Fruit fly (Drosophila melanogaster) whole organism, embryonic: ENCODE data around the gene Tango5.

Source experiments
- Asciz ChIP-seq: fragments of 200-800 bp; sonication (Bioruptor generic); optimal IDR thresholded peaks from 2 replicates; lab custom pipeline; 2017; ENCODE audit warnings: missing biosample characterization, mild to moderate bottlenecking, missing genetic modification characterization, missing genetic modification reagents
- Atf-2 ChIP-seq: fragments of 200-800 bp; sonication (Bioruptor generic); optimal IDR thresholded peaks from 2 replicates; lab custom pipeline; 2016; ENCODE audit warnings: missing biosample characterization, missing genetic modification characterization
- CG10274 ChIP-seq: fragments of 200-800 bp; sonication (Bioruptor generic); optimal IDR thresholded peaks from 3 replicates; lab custom pipeline; 2017; ENCODE audit warnings: missing biosample characterization, mild to moderate bottlenecking, missing genetic modification characterization
- CG10543 ChIP-seq: fragments of 200-800 bp; sonication (Bioruptor generic); optimal IDR thresholded peaks from 3 replicates; lab custom pipeline; 2017; ENCODE audit warnings: missing biosample characterization, mild to moderate bottlenecking, missing genetic modification characterization, moderate library complexity
- CG11504 ChIP-seq: fragments of 200-800 bp; sonication (Bioruptor generic); optimal IDR thresholded peaks from 3 replicates; lab custom pipeline; 2019; ENCODE audit warnings: missing biosample characterization, mild to moderate bottlenecking, missing genetic modification characterization, moderate library complexity
- CG13296 ChIP-seq: fragments of 200-800 bp; sonication (Bioruptor generic); optimal IDR thresholded peaks from 3 replicates; lab custom pipeline; 2018; ENCODE audit warnings: missing biosample characterization, mild to moderate bottlenecking, missing genetic modification characterization
- CG15601 ChIP-seq: fragments of 200-800 bp; sonication (Bioruptor generic); optimal IDR thresholded peaks from 3 replicates; lab custom pipeline; 2019; ENCODE audit warnings: missing biosample characterization, mild to moderate bottlenecking, missing genetic modification characterization, moderate library complexity
- CG1602 ChIP-seq: fragments of 200-800 bp; sonication (Bioruptor generic); optimal IDR thresholded peaks from 3 replicates; lab custom pipeline; 2016; ENCODE audit warnings: missing biosample characterization, missing genetic modification characterization
- CG17385 ChIP-seq: fragments of 200-800 bp; sonication (Bioruptor generic); optimal IDR thresholded peaks from 3 replicates; lab custom pipeline; 2018; ENCODE audit warnings: missing biosample characterization, mild to moderate bottlenecking, missing genetic modification characterization
- CG17802 ChIP-seq: fragments of 200-800 bp; sonication (Bioruptor generic); optimal IDR thresholded peaks from 2 replicates; lab custom pipeline; 2018; ENCODE audit warnings: missing biosample characterization, mild to moderate bottlenecking, missing genetic modification characterization, moderate library complexity
- CG18599 ChIP-seq: fragments of 200-800 bp; sonication (Bioruptor generic); optimal IDR thresholded peaks from 3 replicates; lab custom pipeline; 2017; ENCODE audit warnings: missing biosample characterization, missing genetic modification characterization, mild to moderate bottlenecking, moderate library complexity, missing genetic modification reagents
- CG2202 ChIP-seq: fragments of 200-800 bp; sonication (Bioruptor generic); optimal IDR thresholded peaks from 2 replicates; lab custom pipeline; 2018; ENCODE audit warnings: missing biosample characterization, mild to moderate bottlenecking, missing genetic modification characterization
- CG2875 ChIP-seq: fragments of 200-800 bp; sonication (Bioruptor generic); optimal IDR thresholded peaks from 2 replicates; lab custom pipeline; 2017; ENCODE audit warnings: missing biosample characterization, mild to moderate bottlenecking, missing genetic modification characterization, missing genetic modification reagents
- CG32532 ChIP-seq: fragments of 200-800 bp; sonication (Bioruptor generic); IDR thresholded peaks from 2 replicates; pipeline ENCODE4 v1.3.6; 2022; ENCODE audit warnings: missing biosample characterization, missing genetic modification characterization
- CG6791 ChIP-seq: fragments of 200-800 bp; sonication (Bioruptor generic); IDR thresholded peaks from 3 replicates; pipeline ENCODE4 v1.3.6; 2022; ENCODE audit warnings: missing biosample characterization, missing genetic modification characterization; ENCODE audit not compliant: partially characterized antibody
- CG8388 ChIP-seq: fragments of 200-800 bp; sonication (Bioruptor generic); optimal IDR thresholded peaks from 2 replicates; lab custom pipeline; 2019; ENCODE audit warnings: missing biosample characterization, mild to moderate bottlenecking, missing genetic modification characterization, moderate library complexity
- Chrac-16 ChIP-seq: fragments of 200-800 bp; sonication (Bioruptor generic); optimal IDR thresholded peaks from 3 replicates; lab custom pipeline; 2016; ENCODE audit warnings: missing biosample characterization, missing genetic modification characterization
- Dip2 ChIP-seq: fragments of 200-800 bp; sonication (Bioruptor generic); IDR thresholded peaks from 2 replicates; pipeline ENCODE4 v1.3.6; 2022; ENCODE audit warnings: missing biosample characterization, missing genetic modification characterization
- Eip74EF ChIP-seq, 2 experiments: fragments of 200-800 bp in 1 of 2; fragments of >200 bp in 1 of 2; sonication (Bioruptor generic) in 1 of 2; optimal IDR thresholded peaks; 2 replicates each; lab custom pipeline; 2017 to 2019; ENCODE audit warnings: missing biosample characterization in 2 of 2, missing genetic modification characterization in 2 of 2, mild to moderate bottlenecking in 1 of 2, moderate library complexity in 1 of 2
- Fer1 ChIP-seq: fragments of 200-800 bp; sonication (Bioruptor generic); optimal IDR thresholded peaks from 2 replicates; lab custom pipeline; 2017; ENCODE audit warnings: missing biosample characterization, mild to moderate bottlenecking, missing genetic modification characterization
- GATAe ChIP-seq: fragments of 200-800 bp; sonication (Bioruptor generic); conservative IDR thresholded peaks from 2 replicates; pipeline ENCODE4 v1.3.6; 2022; ENCODE audit warnings: missing biosample characterization, missing genetic modification characterization
- HLH4C ChIP-seq: fragments of 200-800 bp; sonication (Bioruptor generic); IDR thresholded peaks from 3 replicates; pipeline ENCODE4 v1.3.6; 2022; ENCODE audit warnings: missing biosample characterization, missing genetic modification characterization; ENCODE audit not compliant: partially characterized antibody
- MBD-R2 ChIP-seq: fragments of 200-800 bp; sonication (Bioruptor generic); IDR thresholded peaks from 2 replicates; pipeline ENCODE4 v1.3.6; 2022; ENCODE audit warnings: missing biosample characterization, missing genetic modification characterization
- MESR4 ChIP-seq: fragments of 200-800 bp; sonication (Bioruptor generic); optimal IDR thresholded peaks from 2 replicates; lab custom pipeline; 2018; ENCODE audit warnings: missing biosample characterization, mild to moderate bottlenecking, missing genetic modification characterization, moderate library complexity
- Mrtf ChIP-seq: fragments of 200-800 bp; sonication (Bioruptor generic); IDR thresholded peaks from 3 replicates; pipeline ENCODE4 v1.3.6; 2022; ENCODE audit warnings: missing biosample characterization, missing genetic modification characterization
- NC2α ChIP-seq: fragments of 200-800 bp; sonication (Bioruptor generic); optimal IDR thresholded peaks from 2 replicates; lab custom pipeline; 2016; ENCODE audit warnings: missing biosample characterization, missing genetic modification characterization
- Oli ChIP-seq: fragments of 200-800 bp; sonication (Bioruptor generic); optimal IDR thresholded peaks from 2 replicates; lab custom pipeline; 2018; ENCODE audit warnings: missing biosample characterization, mild to moderate bottlenecking, missing genetic modification characterization, moderate library complexity
- Optix ChIP-seq: fragments of 200-800 bp; sonication (Bioruptor generic); IDR thresholded peaks from 3 replicates; pipeline ENCODE4 v1.3.6; 2022; ENCODE audit warnings: missing biosample characterization, missing genetic modification characterization
- Side ChIP-seq: fragments of 200-800 bp; sonication (Bioruptor generic); optimal IDR thresholded peaks from 2 replicates; lab custom pipeline; 2016; ENCODE audit warnings: missing biosample characterization, missing genetic modification characterization
- Sin3A ChIP-seq: fragments of >200 bp; optimal IDR thresholded peaks from 2 replicates; lab custom pipeline; 2018
- Ssrp ChIP-seq: fragments of 200-800 bp; sonication (Bioruptor generic); optimal IDR thresholded peaks from 2 replicates; lab custom pipeline; 2018; ENCODE audit warnings: missing biosample characterization, mild to moderate bottlenecking, missing genetic modification characterization, moderate library complexity
- ac ChIP-seq: fragments of 200-800 bp; sonication (Bioruptor generic); optimal IDR thresholded peaks from 3 replicates; lab custom pipeline; 2017; ENCODE audit warnings: missing biosample characterization, mild to moderate bottlenecking, missing genetic modification characterization
- bbx ChIP-seq: fragments of 200-800 bp; sonication (Bioruptor generic); IDR thresholded peaks from 2 replicates; pipeline ENCODE4 v1.3.6; 2022; ENCODE audit warnings: missing biosample characterization, missing genetic modification characterization; ENCODE audit not compliant: partially characterized antibody
- chif ChIP-seq, 2 experiments: fragments of 200-800 bp; sonication (Bioruptor generic); optimal IDR thresholded peaks; 3 replicates each; lab custom pipeline; 2016; ENCODE audit warnings: missing biosample characterization in 2 of 2, missing genetic modification characterization in 2 of 2
- dm ChIP-seq: fragments of 200-800 bp; sonication (Bioruptor generic); optimal IDR thresholded peaks from 3 replicates; lab custom pipeline; 2016; ENCODE audit warnings: missing biosample characterization, missing genetic modification characterization
- ftz-f1 ChIP-seq: fragments of 200-800 bp; sonication (Bioruptor generic); optimal IDR thresholded peaks from 2 replicates; lab custom pipeline; 2016; ENCODE audit warnings: missing biosample characterization, missing genetic modification characterization
- gcm2 ChIP-seq: fragments of 200-800 bp; sonication (Bioruptor generic); optimal IDR thresholded peaks from 2 replicates; lab custom pipeline; 2016; ENCODE audit warnings: missing biosample characterization, missing genetic modification characterization
- her ChIP-seq: fragments of 200-800 bp; sonication (Bioruptor generic); optimal IDR thresholded peaks from 2 replicates; lab custom pipeline; 2016; ENCODE audit warnings: missing biosample characterization, missing genetic modification characterization
- insv ChIP-seq, 2 experiments: fragments of 200-800 bp; sonication (Bioruptor generic); optimal IDR thresholded peaks; 3 replicates each; lab custom pipeline; 2016 to 2018; ENCODE audit warnings: missing biosample characterization in 2 of 2, missing genetic modification characterization in 2 of 2
- kah ChIP-seq: fragments of 200-800 bp; sonication (Bioruptor generic); optimal IDR thresholded peaks from 2 replicates; lab custom pipeline; 2018; ENCODE audit warnings: missing biosample characterization, mild to moderate bottlenecking, missing genetic modification characterization
- lab ChIP-seq: fragments of 200-800 bp; sonication (Bioruptor generic); optimal IDR thresholded peaks from 3 replicates; lab custom pipeline; 2017; ENCODE audit warnings: missing biosample characterization, missing genetic modification characterization, mild to moderate bottlenecking, moderate library complexity, missing genetic modification reagents
- mld ChIP-seq: fragments of 200-800 bp; sonication (Bioruptor generic); IDR thresholded peaks from 3 replicates; pipeline ENCODE4 v1.3.6; 2022; ENCODE audit warnings: missing biosample characterization, missing genetic modification characterization; ENCODE audit not compliant: partially characterized antibody
- schlank ChIP-seq: fragments of 200-800 bp; sonication (Bioruptor generic); optimal IDR thresholded peaks from 2 replicates; lab custom pipeline; 2018; ENCODE audit warnings: missing biosample characterization, mild to moderate bottlenecking, missing genetic modification characterization
- slp2 ChIP-seq: fragments of 200-800 bp; sonication (Bioruptor generic); optimal IDR thresholded peaks from 2 replicates; lab custom pipeline; 2016; ENCODE audit warnings: missing biosample characterization, missing genetic modification characterization
- sr ChIP-seq: fragments of 200-800 bp; sonication (Bioruptor generic); IDR thresholded peaks from 3 replicates; pipeline ENCODE4 v1.3.6; 2022; ENCODE audit warnings: missing biosample characterization, missing genetic modification characterization
- ssp ChIP-seq: fragments of 200-800 bp; sonication (Bioruptor generic); IDR thresholded peaks from 2 replicates; pipeline ENCODE4 v1.3.6; 2022; ENCODE audit warnings: missing biosample characterization, missing genetic modification characterization
- stwl ChIP-seq: fragments of 200-800 bp; sonication (Bioruptor generic); optimal IDR thresholded peaks from 3 replicates; lab custom pipeline; 2018; ENCODE audit warnings: missing biosample characterization, mild to moderate bottlenecking, missing genetic modification characterization, moderate library complexity
- trem ChIP-seq: fragments of 200-800 bp; optimal IDR thresholded peaks from 3 replicates; lab custom pipeline; 2019; ENCODE audit warnings: missing biosample characterization, mild to moderate bottlenecking, missing genetic modification characterization, moderate library complexity
- unc-4 ChIP-seq: fragments of 200-800 bp; sonication (Bioruptor generic); IDR thresholded peaks from 2 replicates; pipeline ENCODE4 v1.3.6; 2022; ENCODE audit warnings: missing biosample characterization, missing genetic modification characterization; ENCODE audit not compliant: partially characterized antibody
- z ChIP-seq: fragments of 200-800 bp; sonication (Bioruptor generic); IDR thresholded peaks from 3 replicates; pipeline ENCODE4 v1.3.6; 2022; ENCODE audit warnings: missing biosample characterization, missing genetic modification characterization
- zfh2 ChIP-seq: fragments of 200-800 bp; sonication (Bioruptor generic); optimal IDR thresholded peaks from 2 replicates; lab custom pipeline; 2016; ENCODE audit warnings: missing biosample characterization, missing genetic modification characterization

The Tango5 gene

dm6 chrX:10784330-10784778, 20.1 kb upstream of the Tango5 start (continued):
- TF ChIP-seq CG11504 (no peak), slp2 (no peak), CG17802 (tag; lab: Kevin White, UChicago) (no peak), Ssrp (tag; lab: Kevin White, UChicago) (no peak), CG10274 (GFP tag; lab: Kevin White, UChicago) (no peak), Fer1 (peak; percentile 8), CG2875 (GFP tag; lab: Kevin White, UChicago) (no peak), trem (tag; lab: Kevin White, UChicago) (no peak), lab (GFP tag; lab: Kevin White, UChicago) (peak; percentile 24), her (GFP tag; lab: Kevin White, UChicago) (no peak), dm (GFP tag; lab: Kevin White, UChicago) (no peak), ac (GFP tag; lab: Kevin White, UChicago) (no peak), MESR4 (no peak), stwl (tag; lab: Kevin White, UChicago) (no peak), Oli (no peak), zfh2 (GFP tag; lab: Kevin White, UChicago) (no peak), CG2202 (tag; lab: Kevin White, UChicago) (no peak), CG6791 (GFP tag; lab: Robert Waterston, UW) (no peak), Sin3A (lab: Kevin White, UChicago) (no peak), ftz-f1 (GFP tag; lab: Kevin White, UChicago) (peak; percentile 55), GATAe (no peak), CG17385 (no peak), CG18599 (GFP tag; lab: Kevin White, UChicago) (peak; percentile 26), CG8388 (no peak), CG10543 (peak; percentile 2), MBD-R2 (GFP tag; lab: Robert Waterston, UW) (no peak), NC2α (GFP tag; lab: Kevin White, UChicago) (no peak), CG32532 (peak; percentile 61; the same call in 1 of the 2 replicates), unc-4 (GFP tag; lab: Robert Waterston, UW) (0 out of 2 replicates have a peak, but pooled peaks have one; percentile 17), sr (no peak), bbx (GFP tag; lab: Robert Waterston, UW) (no peak), kah (GFP tag; lab: Kevin White, UChicago) (peak; percentile 4), ssp (GFP tag; lab: Robert Waterston, UW) (no peak), Optix (GFP tag; lab: Robert Waterston, UW) (no peak), Chrac-16 (GFP tag; lab: Kevin White, UChicago) (no peak), Asciz (GFP tag; lab: Kevin White, UChicago) (no peak), insv (GFP tag; optimal IDR thresholded peaks at IDR 0.05; lab: Kevin White, UChicago) (no peak), Atf-2 (GFP tag; lab: Kevin White, UChicago) (no peak), Eip74EF (GFP tag; optimal IDR thresholded peaks at IDR 0.05; lab: Kevin White, UChicago) (no peak), CG1602 (GFP tag; lab: Kevin White, UChicago) (no peak), Side (GFP tag; lab: Kevin White, UChicago) (no peak), z (GFP tag; lab: Robert Waterston, UW) (no peak), gcm2 (GFP tag; lab: Kevin White, UChicago) (no peak), mld (GFP tag; lab: Robert Waterston, UW) (no peak), schlank (tag; lab: Kevin White, UChicago) (peak; percentile 6), chif (GFP tag; optimal IDR thresholded peaks at IDR 0.05; lab: Kevin White, UChicago) (no peak), Dip2 (GFP tag; lab: Robert Waterston, UW) (no peak), HLH4C (GFP tag; lab: Robert Waterston, UW) (no peak), Mrtf (GFP tag; lab: Robert Waterston, UW) (no peak), CG15601 (tag; lab: Kevin White, UChicago) (no peak), CG13296 (GFP tag; lab: Kevin White, UChicago) (no peak)
